Fruit fly (Drosophila melanogaster) whole organism, embryonic: ENCODE results near the gene Nep7.

Experiments used
- ATbp ChIP-seq: fragments of 200-800 bp; sonication (Bioruptor generic); optimal IDR thresholded peaks from 2 replicates; lab custom pipeline; 2017; ENCODE audit warnings: missing biosample characterization, mild to moderate bottlenecking, missing genetic modification characterization, missing genetic modification reagents
- Bdp1 ChIP-seq: fragments of 200-800 bp; sonication (Bioruptor generic); optimal IDR thresholded peaks from 3 replicates; lab custom pipeline; 2016; ENCODE audit warnings: missing biosample characterization, missing genetic modification characterization
- CG10209 ChIP-seq: fragments of 200-800 bp; sonication (Bioruptor generic); optimal IDR thresholded peaks from 3 replicates; lab custom pipeline; 2017; ENCODE audit warnings: missing biosample characterization, mild to moderate bottlenecking, missing genetic modification characterization, missing genetic modification reagents
- CG10431 ChIP-seq: fragments of 200-800 bp; sonication (Bioruptor generic); optimal IDR thresholded peaks from 3 replicates; lab custom pipeline; 2018; ENCODE audit warnings: missing biosample characterization, mild to moderate bottlenecking, missing genetic modification characterization
- CG10654 ChIP-seq: fragments of 200-800 bp; sonication (Bioruptor generic); optimal IDR thresholded peaks from 2 replicates; lab custom pipeline; 2016; ENCODE audit warnings: missing biosample characterization, missing genetic modification characterization
- CG11085 ChIP-seq: fragments of 200-800 bp; sonication (Bioruptor generic); IDR thresholded peaks from 2 replicates; pipeline ENCODE4 v1.3.6; 2022; ENCODE audit warnings: missing biosample characterization, missing genetic modification characterization
- CG11247 ChIP-seq: fragments of 200-800 bp; sonication (Bioruptor generic); IDR thresholded peaks from 2 replicates; pipeline ENCODE4 v1.3.6; 2022; ENCODE audit warnings: missing biosample characterization, missing genetic modification characterization
- CG1233 ChIP-seq: fragments of 200-800 bp; sonication (Bioruptor generic); optimal IDR thresholded peaks from 4 replicates; lab custom pipeline; 2018; ENCODE audit warnings: missing biosample characterization, mild to moderate bottlenecking, missing genetic modification characterization
- CG13775 ChIP-seq: fragments of 200-800 bp; sonication (Bioruptor generic); optimal IDR thresholded peaks from 3 replicates; lab custom pipeline; 2017; ENCODE audit warnings: missing biosample characterization, mild to moderate bottlenecking, missing genetic modification characterization
- CG13894 ChIP-seq: fragments of 200-800 bp; sonication (Bioruptor generic); optimal IDR thresholded peaks from 3 replicates; lab custom pipeline; 2018; ENCODE audit warnings: missing biosample characterization, mild to moderate bottlenecking, missing genetic modification characterization, moderate library complexity
- CG14667 ChIP-seq: fragments of 200-800 bp; sonication (Bioruptor generic); IDR thresholded peaks from 2 replicates; pipeline ENCODE4 v1.3.6; 2022; ENCODE audit warnings: missing biosample characterization, missing genetic modification characterization
- CG14965 ChIP-seq: fragments of 200-800 bp; sonication (Bioruptor generic); optimal IDR thresholded peaks from 2 replicates; lab custom pipeline; 2016; ENCODE audit warnings: missing biosample characterization, missing genetic modification characterization, borderline replicate concordance
- CG17829 ChIP-seq: fragments of 200-800 bp; optimal IDR thresholded peaks from 2 replicates; lab custom pipeline; 2019; ENCODE audit warnings: missing biosample characterization, mild to moderate bottlenecking, missing genetic modification characterization, moderate library complexity
- CG3065 ChIP-seq: fragments of 200-800 bp; sonication (Bioruptor generic); optimal IDR thresholded peaks from 2 replicates; lab custom pipeline; 2016; ENCODE audit warnings: missing biosample characterization, missing genetic modification characterization
- CG4328 ChIP-seq: fragments of 200-800 bp; sonication (Bioruptor generic); optimal IDR thresholded peaks from 3 replicates; lab custom pipeline; 2017; ENCODE audit warnings: missing biosample characterization, missing genetic modification reagents, missing genetic modification characterization
- CG4404 ChIP-seq: fragments of 200-800 bp; sonication (Bioruptor generic); IDR thresholded peaks from 2 replicates; pipeline ENCODE4 v1.3.6; 2022; ENCODE audit warnings: missing biosample characterization, missing genetic modification characterization
- CG5245 ChIP-seq: fragments of 200-800 bp; sonication (Bioruptor generic); optimal IDR thresholded peaks from 3 replicates; lab custom pipeline; 2016; ENCODE audit warnings: missing biosample characterization, missing genetic modification characterization
- CG5953 ChIP-seq: fragments of 200-800 bp; sonication (Bioruptor generic); IDR thresholded peaks from 2 replicates; pipeline ENCODE4 v1.3.6; 2022; ENCODE audit warnings: missing biosample characterization, missing genetic modification characterization
- CG6654 ChIP-seq: fragments of 200-800 bp; sonication (Bioruptor generic); optimal IDR thresholded peaks from 2 replicates; lab custom pipeline; 2017; ENCODE audit warnings: missing biosample characterization, mild to moderate bottlenecking, missing genetic modification characterization
- CG7987 ChIP-seq: fragments of 200-800 bp; sonication (Bioruptor generic); optimal IDR thresholded peaks from 2 replicates; lab custom pipeline; 2018; ENCODE audit warnings: missing biosample characterization, mild to moderate bottlenecking, missing genetic modification characterization, moderate library complexity
- Camta ChIP-seq: fragments of 200-800 bp; sonication (Bioruptor generic); optimal IDR thresholded peaks from 2 replicates; lab custom pipeline; 2016; ENCODE audit warnings: missing biosample characterization, missing genetic modification characterization
- E2f2 ChIP-seq: fragments of 200-800 bp; sonication (Bioruptor generic); IDR thresholded peaks from 2 replicates; pipeline ENCODE4 v1.3.6; 2022; ENCODE audit warnings: missing biosample characterization, missing genetic modification characterization
- Fer2 ChIP-seq: fragments of 200-800 bp; sonication (Bioruptor generic); optimal IDR thresholded peaks from 2 replicates; lab custom pipeline; 2018; ENCODE audit warnings: missing biosample characterization, mild to moderate bottlenecking, missing genetic modification characterization, moderate library complexity
- Lpt ChIP-seq: fragments of >200 bp; optimal IDR thresholded peaks from 2 replicates; lab custom pipeline; 2018; ENCODE audit warnings: missing biosample characterization, missing genetic modification characterization
- Oaz ChIP-seq: fragments of 200-800 bp; sonication (Bioruptor generic); IDR thresholded peaks from 2 replicates; pipeline ENCODE4 v1.3.6; 2022; ENCODE audit warnings: missing biosample characterization, missing genetic modification characterization
- Pdp1 ChIP-seq, 2 experiments: fragments of 200-800 bp; sonication (Bioruptor generic); optimal IDR thresholded peaks; 3 replicates each; lab custom pipeline; 2016; ENCODE audit warnings: missing biosample characterization in 2 of 2, missing genetic modification characterization in 2 of 2, mild to moderate bottlenecking in 1 of 2, moderate library complexity in 1 of 2
- Sry-β ChIP-seq: fragments of 200-800 bp; sonication (Bioruptor generic); optimal IDR thresholded peaks from 2 replicates; lab custom pipeline; 2018; ENCODE audit warnings: missing biosample characterization, mild to moderate bottlenecking, missing genetic modification characterization, moderate library complexity
- ab ChIP-seq: fragments of 200-800 bp; sonication (Bioruptor generic); optimal IDR thresholded peaks from 2 replicates; lab custom pipeline; 2016; ENCODE audit warnings: missing biosample characterization, missing genetic modification characterization
- bcd ChIP-seq: fragments of 200-800 bp; sonication (Bioruptor generic); optimal IDR thresholded peaks from 2 replicates; lab custom pipeline; 2017; ENCODE audit warnings: missing biosample characterization, mild to moderate bottlenecking, missing genetic modification characterization
- cato ChIP-seq: fragments of 200-800 bp; sonication (Bioruptor generic); optimal IDR thresholded peaks from 2 replicates; lab custom pipeline; 2016; ENCODE audit warnings: missing biosample characterization, missing genetic modification characterization, borderline replicate concordance
- crp ChIP-seq, 2 experiments: fragments of 200-800 bp; sonication (Bioruptor generic); optimal IDR thresholded peaks; 2 replicates in 1 of 2; 3 replicates in 1 of 2; lab custom pipeline; 2017; ENCODE audit warnings: missing biosample characterization in 2 of 2, missing genetic modification characterization in 2 of 2, mild to moderate bottlenecking in 1 of 2, moderate library complexity in 1 of 2
- fd96Cb ChIP-seq: fragments of 200-800 bp; sonication (Bioruptor generic); optimal IDR thresholded peaks from 2 replicates; lab custom pipeline; 2018; ENCODE audit warnings: missing biosample characterization, mild to moderate bottlenecking, missing genetic modification characterization, moderate library complexity
- gfzf ChIP-seq: fragments of 200-800 bp; sonication (Bioruptor generic); optimal IDR thresholded peaks from 2 replicates; lab custom pipeline; 2016; ENCODE audit warnings: missing biosample characterization, mild to moderate bottlenecking, missing genetic modification characterization, moderate library complexity
- grn ChIP-seq: fragments of 200-800 bp; sonication (Bioruptor generic); optimal IDR thresholded peaks from 3 replicates; lab custom pipeline; 2017; ENCODE audit warnings: missing biosample characterization, missing genetic modification characterization
- gro ChIP-seq: fragments of 200-800 bp; sonication (Bioruptor generic); optimal IDR thresholded peaks from 2 replicates; lab custom pipeline; 2016; ENCODE audit warnings: missing biosample characterization, missing genetic modification characterization
- gsb ChIP-seq: fragments of 200-800 bp; sonication (Bioruptor generic); IDR thresholded peaks from 2 replicates; pipeline ENCODE4 v1.3.6; 2022; ENCODE audit warnings: missing biosample characterization, missing genetic modification characterization
- lola ChIP-seq, 3 experiments: fragments of >200 bp in 2 of 3; fragments of 200-800 bp in 1 of 3; sonication (Bioruptor generic) in 1 of 3; optimal IDR thresholded peaks; 2 replicates each; lab custom pipeline; 2017 to 2019; ENCODE audit warnings: missing biosample characterization in 3 of 3, missing genetic modification characterization in 3 of 3, mild to moderate bottlenecking in 1 of 3, moderate library complexity in 1 of 3
- nerfin-2 ChIP-seq: fragments of 200-800 bp; sonication (Bioruptor generic); IDR thresholded peaks from 2 replicates; pipeline ENCODE4 v1.3.6; 2022; ENCODE audit warnings: missing biosample characterization, missing genetic modification characterization; ENCODE audit not compliant: partially characterized antibody
- pan ChIP-seq, 4 experiments: fragments of >200 bp in 3 of 4; fragments of 200-800 bp in 1 of 4; sonication (Bioruptor generic) in 1 of 4; optimal IDR thresholded peaks in 3 of 4; IDR thresholded peaks in 1 of 4; 2 replicates each; pipeline versions ENCODE4 v1.3.6 to Lab custom; 2017 to 2022; ENCODE audit warnings: missing biosample characterization in 2 of 4, missing genetic modification characterization in 2 of 4, mixed read lengths in 1 of 4
- peb ChIP-seq: fragments of 200-800 bp; sonication (Bioruptor generic); IDR thresholded peaks from 2 replicates; pipeline ENCODE4 v1.3.6; 2022; ENCODE audit warnings: missing biosample characterization, missing genetic modification characterization
- pros ChIP-seq: fragments of 200-800 bp; sonication (Bioruptor generic); optimal IDR thresholded peaks from 3 replicates; lab custom pipeline; 2019; ENCODE audit warnings: missing biosample characterization, mild to moderate bottlenecking, missing genetic modification characterization, moderate library complexity
- ro ChIP-seq: fragments of 200-800 bp; sonication (Bioruptor generic); IDR thresholded peaks from 2 replicates; pipeline ENCODE4 v1.3.6; 2022; ENCODE audit warnings: missing biosample characterization, missing genetic modification characterization
- sc ChIP-seq, 3 experiments: fragments of >200 bp in 2 of 3; fragments of 200-800 bp in 1 of 3; sonication (Bioruptor generic) in 1 of 3; optimal IDR thresholded peaks; 2 replicates in 2 of 3; 3 replicates in 1 of 3; lab custom pipeline; 2017; ENCODE audit warnings: mild to moderate bottlenecking in 1 of 3, missing biosample characterization in 1 of 3, missing genetic modification characterization in 1 of 3, missing genetic modification reagents in 1 of 3
- sim ChIP-seq: fragments of 200-800 bp; sonication (Bioruptor generic); IDR thresholded peaks from 2 replicates; pipeline ENCODE4 v1.3.6; 2022; ENCODE audit warnings: missing biosample characterization, missing genetic modification characterization
- stc ChIP-seq: fragments of 200-800 bp; sonication (Bioruptor generic); IDR thresholded peaks from 2 replicates; pipeline ENCODE4 v1.3.6; 2022; ENCODE audit warnings: missing biosample characterization, missing genetic modification characterization
- sug ChIP-seq: fragments of 200-800 bp; optimal IDR thresholded peaks from 2 replicates; lab custom pipeline; 2019; ENCODE audit warnings: missing biosample characterization, mild to moderate bottlenecking, missing genetic modification characterization, moderate library complexity
- ttk ChIP-seq: fragments of 200-800 bp; sonication (Bioruptor generic); IDR thresholded peaks from 2 replicates; pipeline ENCODE4 v2.1.2; 2022; ENCODE audit warnings: missing biosample characterization, missing genetic modification characterization

The Nep7 gene

DNA sequence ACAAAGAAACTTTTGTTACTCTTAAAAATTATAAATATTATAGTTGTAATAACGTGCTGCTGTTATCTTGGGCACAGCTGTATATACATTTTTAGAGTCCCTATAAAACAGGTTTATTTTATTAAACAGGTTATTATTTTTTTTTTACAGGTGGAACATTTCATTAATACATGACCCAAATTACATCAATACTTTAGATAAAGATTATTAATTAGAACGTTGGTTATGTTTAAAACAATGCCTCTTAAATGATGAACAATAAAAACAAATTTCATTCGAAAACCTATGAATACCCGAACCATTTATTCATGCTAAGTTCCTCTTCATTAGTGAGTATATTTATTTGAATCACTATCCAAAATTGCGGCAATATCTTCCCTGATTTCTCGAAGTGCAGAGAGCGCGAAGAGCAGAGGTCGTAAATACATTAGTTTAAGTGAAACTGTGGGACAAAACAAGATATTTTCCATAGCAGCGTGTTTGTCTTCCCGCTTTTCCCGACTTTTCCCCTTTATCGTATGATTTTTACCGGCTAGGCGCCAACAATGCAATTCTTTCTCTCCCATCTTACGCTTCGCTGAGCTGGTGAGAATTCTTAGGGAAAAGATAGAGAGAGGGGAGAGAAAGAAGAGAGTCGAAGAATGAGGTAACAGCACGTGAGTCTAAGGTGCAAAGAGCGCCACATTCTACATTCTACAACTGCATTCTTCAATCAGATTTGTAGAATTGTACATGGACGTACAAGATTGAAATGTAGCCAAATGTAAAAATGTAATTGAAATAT, 34.1 kb downstream of the Nep7 start (continued):
- TF ChIP-seq CG7987 (no peak), CG11085 (GFP tag; lab: Robert Waterston, UW) (peak; percentile 55), fd96Cb (peak; percentile 31), CG11247 (GFP tag; lab: Robert Waterston, UW) (peak; percentile 41; the same call in 1 of the 2 replicates), grn (GFP tag; lab: Kevin White, UChicago) (no peak), pros (GFP tag; lab: Kevin White, UChicago) (no peak), pan (optimal IDR thresholded peaks at IDR 0.05; lab: Kevin White, UChicago) (no peak), pan (GFP tag; optimal IDR thresholded peaks at IDR 0.05 in 1 of 2, IDR thresholded peaks at IDR 0.05 in 1 of 2) (peak in 1 of 2 experiments; percentile 67), Oaz (no peak; the same call in 1 of the 2 replicates), CG13775 (GFP tag; lab: Kevin White, UChicago) (peak; percentile 64), E2f2 (GFP tag; lab: Robert Waterston, UW) (no peak), sc (optimal IDR thresholded peaks at IDR 0.05; lab: Kevin White, UChicago) (no peak), sc (GFP tag; optimal IDR thresholded peaks at IDR 0.05; lab: Kevin White, UChicago) (no peak), Sry-β (GFP tag; lab: Kevin White, UChicago) (no peak), cato (GFP tag; lab: Kevin White, UChicago) (peak; percentile 38), gfzf (GFP tag; lab: Kevin White, UChicago) (no peak), gro (GFP tag; lab: Kevin White, UChicago) (no peak), gsb (GFP tag; lab: Robert Waterston, UW) (0 out of 2 replicates have a peak, but pooled peaks have one; percentile 37), Pdp1 (GFP tag; optimal IDR thresholded peaks at IDR 0.05; lab: Kevin White, UChicago) (peak; percentile 36 to 65), crp (GFP tag; optimal IDR thresholded peaks at IDR 0.05; lab: Kevin White, UChicago) (no peak), CG10431 (GFP tag; lab: Kevin White, UChicago) (no peak), sug (no peak), bcd (GFP tag; lab: Kevin White, UChicago) (peak; percentile 44), peb (GFP tag; lab: Robert Waterston, UW) (no peak), lola (GFP tag; optimal IDR thresholded peaks at IDR 0.05; lab: Kevin White, UChicago) (no peak), CG4328 (GFP tag; lab: Kevin White, UChicago) (no peak), Bdp1 (GFP tag; lab: Kevin White, UChicago) (no peak), CG6654 (no peak), ro (GFP tag; lab: Robert Waterston, UW) (no peak), sim (GFP tag; lab: Robert Waterston, UW) (no peak), nerfin-2 (GFP tag; lab: Robert Waterston, UW) (no peak), CG5953 (peak; percentile 47; the same call in 1 of the 2 replicates), CG10209 (GFP tag; lab: Kevin White, UChicago) (peak; percentile 3), CG3065 (GFP tag; lab: Kevin White, UChicago) (no peak), CG14667 (GFP tag; lab: Robert Waterston, UW) (peak; percentile 43), CG5245 (no peak), CG14965 (no peak), ab (no peak), ATbp (peak; percentile 15), CG17829 (tag; lab: Kevin White, UChicago) (no peak), Camta (GFP tag; lab: Kevin White, UChicago) (peak; percentile 9), CG4404 (GFP tag; lab: Robert Waterston, UW) (no peak), ttk (GFP tag; lab: Robert Waterston, UW) (no peak), stc (GFP tag; lab: Robert Waterston, UW) (0 out of 2 replicates have a peak, but pooled peaks have one; percentile 6), CG13894 (no peak), Lpt (GFP tag; lab: Kevin White, UChicago) (no peak), Fer2 (tag; lab: Kevin White, UChicago) (no peak), CG10654 (GFP tag; lab: Kevin White, UChicago) (no peak), CG1233 (peak; percentile 25)
